Fruit fly (Drosophila melanogaster): Measurements from ENCODE around the gene PAPLA1.

Gene PAPLA1

DNA sequence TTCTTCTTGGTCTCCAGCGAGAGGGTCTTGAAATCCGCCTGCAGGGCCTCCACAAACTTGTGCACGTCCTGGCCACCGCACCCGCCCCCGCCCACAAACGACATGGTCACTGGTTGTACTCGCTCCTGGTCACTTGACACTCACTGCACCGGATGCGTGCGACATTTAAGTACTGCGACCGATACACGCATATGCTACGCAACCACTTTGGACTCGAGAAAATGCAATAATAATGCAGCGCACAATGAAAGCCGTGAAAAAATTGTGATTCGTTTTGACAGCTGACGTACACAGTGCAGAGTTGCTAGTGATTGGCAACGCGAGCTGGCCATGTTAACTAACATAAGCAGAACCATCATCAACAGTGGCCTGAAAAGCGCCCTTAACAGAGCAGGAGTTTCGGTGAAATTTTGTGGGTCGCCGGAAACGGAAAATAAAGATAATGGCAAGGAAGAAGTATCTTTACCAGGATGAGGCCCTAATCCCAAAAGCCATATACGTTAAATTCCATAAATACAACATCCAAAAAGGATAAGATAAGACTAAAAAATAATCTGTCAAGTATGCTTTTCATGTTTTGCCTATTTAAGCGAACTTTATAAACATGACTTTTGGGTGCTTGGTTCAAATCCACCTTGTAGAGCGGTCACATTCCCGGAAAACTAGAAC lies 35.6 kb downstream of the PAPLA1 start, which contains the start of the genes mon2 and CG8673:
Gene mon2 (minus strand): TSS at position 300 of the 669 bp plus-strand sequence.
Gene CG8673 (plus strand): TSS at position 619 of the 669 bp plus-strand sequence.
- TF ChIP-seq tj (GFP tag; optimal IDR thresholded peaks at IDR 0.05) (peak; percentile 0), Mnt (GFP tag; optimal IDR thresholded peaks at IDR 0.05) (peak; percentile 3), bab1 (GFP tag; optimal IDR thresholded peaks at IDR 0.05) (peak; percentile 45), CG11617 (GFP tag; optimal IDR thresholded peaks at IDR 0.05) (no peak)

DNA sequence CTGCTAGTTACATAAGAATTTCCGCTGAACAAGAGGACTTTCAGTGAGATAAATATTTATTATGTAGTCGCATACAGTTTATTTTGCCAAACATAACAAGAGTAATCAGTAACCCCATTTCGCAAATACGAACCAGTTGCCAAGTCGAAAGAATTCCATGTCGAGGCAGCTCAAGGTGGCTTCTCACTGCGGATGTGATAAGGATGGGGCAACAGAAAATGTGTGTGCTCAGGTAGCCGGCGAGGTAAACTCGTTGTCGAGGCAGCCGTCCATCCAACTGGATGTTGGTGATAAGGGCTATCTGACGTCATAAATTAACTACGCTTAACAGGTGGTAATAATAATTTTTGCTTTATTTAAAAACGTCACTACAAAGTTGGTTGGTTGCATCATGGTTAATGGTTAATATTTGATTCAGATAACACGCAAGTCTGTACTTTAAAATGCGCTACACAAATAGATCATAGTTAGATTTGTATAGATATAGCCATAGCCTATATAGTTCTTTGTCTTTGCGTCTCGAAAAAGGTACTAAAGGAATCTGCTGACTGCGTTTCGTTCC lies 42.7 kb downstream of the PAPLA1 start:
- peak; percentile 32 for TF ChIP-seq cic (GFP tag; optimal IDR thresholded peaks at IDR 0.05)
- TF ChIP-seq Clk (GFP tag; optimal IDR thresholded peaks at IDR 0.05) = no peak

DNA sequence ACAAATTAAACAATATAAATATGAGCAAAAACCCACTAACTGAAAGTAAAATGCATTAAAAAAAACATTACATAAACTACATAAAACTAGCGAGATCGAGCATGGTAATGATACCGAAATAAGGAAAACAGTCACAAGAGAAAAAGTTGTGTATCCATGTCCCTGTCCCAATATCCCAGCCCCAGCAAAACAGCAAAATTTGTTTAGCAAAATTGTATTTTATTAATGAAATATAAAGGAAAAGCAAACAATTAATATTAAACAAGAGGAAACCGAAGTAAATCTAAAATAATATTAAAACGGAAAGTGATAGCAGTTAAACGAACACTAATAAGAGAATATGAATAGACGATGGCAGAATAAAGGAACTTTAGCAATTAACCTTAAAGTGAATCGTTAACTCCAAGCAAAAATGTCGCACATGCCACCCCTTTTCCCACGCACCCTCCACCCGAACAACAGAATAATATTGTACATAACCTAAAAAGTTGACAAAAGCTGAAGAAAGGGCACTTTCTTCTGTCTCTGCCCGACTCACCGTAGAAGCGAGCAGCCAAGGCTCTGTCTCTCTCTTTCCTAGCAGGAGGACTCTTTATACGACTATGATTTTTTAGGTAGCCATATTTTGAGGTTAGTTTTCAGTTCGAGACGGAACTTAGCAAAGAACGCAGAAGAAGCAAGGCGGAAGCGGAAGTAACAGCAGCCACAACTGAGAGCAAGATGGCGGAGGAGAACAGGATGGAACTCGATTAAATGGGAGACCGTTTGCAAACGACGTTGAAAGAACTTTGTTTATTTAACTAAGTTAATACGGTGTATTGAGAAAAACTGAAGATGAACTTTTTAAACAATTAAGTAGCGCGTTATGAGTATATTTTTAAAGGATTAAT lies 48.6 kb downstream of the PAPLA1 start:
- TF ChIP-seq Hr96 (GFP tag; optimal IDR thresholded peaks at IDR 0.05) = no peak
- TF ChIP-seq kay (GFP tag; ENCODE audit: borderline replicate concordance) = peak; percentile 80

DNA sequence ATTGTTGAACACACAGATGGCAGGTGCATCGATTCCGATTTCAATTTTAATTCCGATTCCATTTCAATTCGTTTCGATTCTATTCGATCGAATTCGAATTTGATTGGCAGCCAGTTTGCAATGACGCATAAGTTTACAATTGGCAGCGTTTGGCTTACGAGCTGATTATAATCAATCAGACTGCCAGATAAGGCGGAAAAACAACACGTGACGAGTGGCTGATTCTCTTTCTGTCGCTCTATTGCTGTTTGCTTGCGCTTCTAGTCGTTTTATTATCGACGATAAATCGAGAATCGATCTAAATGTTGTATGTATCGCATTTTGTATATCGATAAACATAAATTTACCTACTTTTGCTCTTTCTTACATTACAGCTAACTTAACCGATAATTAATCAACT lies 54.7 kb downstream of the PAPLA1 start:
- no peak for TF ChIP-seq tj (GFP tag; optimal IDR thresholded peaks at IDR 0.05)
- no peak for TF ChIP-seq CG7045 (GFP tag; optimal IDR thresholded peaks at IDR 0.05)
- TF ChIP-seq CG5204 (GFP tag; optimal IDR thresholded peaks at IDR 0.05) = no peak
- TF ChIP-seq kay (GFP tag; ENCODE audit: borderline replicate concordance) = peak; percentile 85
- TF ChIP-seq CG12768 (GFP tag; optimal IDR thresholded peaks at IDR 0.05) = no peak
- no peak for TF ChIP-seq CG14711 (tag; optimal IDR thresholded peaks at IDR 0.05)
- no peak for TF ChIP-seq Crg-1 (GFP tag; optimal IDR thresholded peaks at IDR 0.05)
- peak; percentile 20 for TF ChIP-seq Mnt (GFP tag; optimal IDR thresholded peaks at IDR 0.05)
- no peak for TF ChIP-seq CG11617 (GFP tag; optimal IDR thresholded peaks at IDR 0.05)
- TF ChIP-seq CG1620 (GFP tag; optimal IDR thresholded peaks at IDR 0.05) = no peak
- TF ChIP-seq Hr96 (GFP tag; optimal IDR thresholded peaks at IDR 0.05) = no peak
- no peak for TF ChIP-seq Clk (GFP tag; optimal IDR thresholded peaks at IDR 0.05)
- no peak for TF ChIP-seq ovo (GFP tag; optimal IDR thresholded peaks at IDR 0.05)
- no peak for TF ChIP-seq toe (GFP tag; optimal IDR thresholded peaks at IDR 0.05)
- no peak for TF ChIP-seq CG33017 (tag; optimal IDR thresholded peaks at IDR 0.05)
- TF ChIP-seq bab1 (GFP tag; optimal IDR thresholded peaks at IDR 0.05) = no peak
- TF ChIP-seq cic (GFP tag; optimal IDR thresholded peaks at IDR 0.05) = peak; percentile 44

DNA sequence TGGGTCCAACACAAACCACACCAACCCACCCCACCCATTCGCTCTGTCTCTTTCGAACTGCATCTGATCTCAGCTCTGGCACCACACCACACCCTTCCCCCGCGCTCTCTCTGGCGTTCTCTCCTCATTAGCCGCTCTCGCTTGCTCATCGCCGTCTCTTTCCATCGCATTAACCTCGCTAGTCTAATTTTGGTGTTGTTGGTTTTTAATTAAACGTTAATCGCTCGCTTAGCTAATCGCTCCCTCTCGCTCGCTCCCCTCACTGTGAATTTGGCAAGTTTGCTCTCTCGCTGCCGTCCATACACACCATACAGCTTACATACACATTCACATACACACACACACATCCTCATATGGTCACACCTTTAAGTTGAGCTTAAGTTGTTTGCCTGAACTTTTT lies 55.3 kb downstream of the PAPLA1 start:
- peak; percentile 15 for TF ChIP-seq Crg-1 (GFP tag; optimal IDR thresholded peaks at IDR 0.05)
- TF ChIP-seq CG5204 (GFP tag; optimal IDR thresholded peaks at IDR 0.05) = no peak
- TF ChIP-seq Clk (GFP tag; optimal IDR thresholded peaks at IDR 0.05) = no peak
- no peak for TF ChIP-seq CG7045 (GFP tag; optimal IDR thresholded peaks at IDR 0.05)
- no peak for TF ChIP-seq Hr96 (GFP tag; optimal IDR thresholded peaks at IDR 0.05)
- no peak for TF ChIP-seq CG11617 (GFP tag; optimal IDR thresholded peaks at IDR 0.05)
- no peak for TF ChIP-seq kay (GFP tag; ENCODE audit: borderline replicate concordance)
- TF ChIP-seq cnc (optimal IDR thresholded peaks at IDR 0.05) = no peak
- TF ChIP-seq CG7101 (tag; optimal IDR thresholded peaks at IDR 0.05) = no peak
- no peak for TF ChIP-seq bab1 (GFP tag; optimal IDR thresholded peaks at IDR 0.05)
- TF ChIP-seq cic (GFP tag; optimal IDR thresholded peaks at IDR 0.05) = peak; percentile 36
- TF ChIP-seq tj (GFP tag; optimal IDR thresholded peaks at IDR 0.05) = no peak
- no peak for TF ChIP-seq ovo (GFP tag; optimal IDR thresholded peaks at IDR 0.05)
- TF ChIP-seq toe (GFP tag; optimal IDR thresholded peaks at IDR 0.05) = no peak
- TF ChIP-seq CG33017 (tag; optimal IDR thresholded peaks at IDR 0.05) = no peak
- no peak for TF ChIP-seq CG14711 (tag; optimal IDR thresholded peaks at IDR 0.05)
- no peak for TF ChIP-seq Mnt (GFP tag; optimal IDR thresholded peaks at IDR 0.05)
- no peak for TF ChIP-seq CG1620 (GFP tag; optimal IDR thresholded peaks at IDR 0.05)
- TF ChIP-seq pad (GFP tag; optimal IDR thresholded peaks at IDR 0.05) = peak; percentile 8
- peak; percentile 41 for TF ChIP-seq CG12768 (GFP tag; optimal IDR thresholded peaks at IDR 0.05)

DNA sequence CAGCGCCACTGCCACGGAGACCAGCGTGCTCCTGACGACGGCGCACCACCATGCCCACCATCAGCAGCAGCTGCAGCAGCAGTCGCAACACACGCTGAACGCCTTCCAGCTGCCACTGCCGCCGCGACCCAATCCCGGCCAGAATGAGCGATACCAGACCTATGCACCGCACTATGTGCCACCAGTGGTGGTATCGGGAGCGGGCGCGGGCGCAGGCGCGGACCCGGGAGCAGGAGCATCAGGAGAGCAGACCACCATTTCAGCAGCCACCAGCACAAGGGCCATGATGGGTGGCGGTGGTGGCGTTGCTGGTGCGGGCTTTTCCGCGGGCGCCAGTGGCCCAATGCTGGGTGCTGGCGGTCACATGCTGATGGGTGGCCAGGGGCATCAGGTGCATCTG lies 56.4 kb downstream of the PAPLA1 start:
- TF ChIP-seq Mnt (GFP tag; optimal IDR thresholded peaks at IDR 0.05) (no peak), bab1 (GFP tag; optimal IDR thresholded peaks at IDR 0.05) (no peak), CG7045 (GFP tag; optimal IDR thresholded peaks at IDR 0.05) (no peak), toe (GFP tag; optimal IDR thresholded peaks at IDR 0.05) (no peak), pad (GFP tag; optimal IDR thresholded peaks at IDR 0.05) (no peak)
